Worm (Caenorhabditis elegans): Measurements from ENCODE around the gene F13H10.3.

DNA sequence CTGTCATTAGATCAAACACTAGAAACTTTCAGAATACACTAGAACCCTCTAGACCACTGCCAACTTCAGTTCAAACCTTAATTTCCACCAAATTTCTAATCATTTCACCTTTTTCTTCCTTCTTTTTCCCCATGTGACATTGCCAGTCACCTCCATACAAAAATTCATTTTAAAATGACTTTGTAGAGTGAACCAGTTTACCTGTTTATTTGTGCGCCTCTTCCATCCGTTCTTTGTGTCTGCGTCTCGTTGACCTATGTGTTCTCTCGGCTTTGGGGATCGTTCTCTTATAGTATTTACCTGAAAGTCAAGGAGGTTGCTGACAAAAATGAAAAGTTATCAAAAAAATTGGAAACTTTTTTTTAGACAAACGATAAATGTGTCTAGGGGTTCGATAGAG lies 35.1 kb downstream of the F13H10.3 start:
- no peak for TF ChIP-seq ref-1 (GFP tag; conservative IDR thresholded peaks at IDR 0.05)
- no peak for TF ChIP-seq cog-1 (tag; optimal IDR thresholded peaks at IDR 0.05)
- TF ChIP-seq klf-2 (GFP tag; conservative IDR thresholded peaks at IDR 0.05): no peak
- TF ChIP-seq tab-1 (GFP tag; IDR thresholded peaks at IDR 0.05): no peak
- no peak for TF ChIP-seq ztf-23 (GFP tag; IDR thresholded peaks at IDR 0.05)
- no peak for TF ChIP-seq ztf-29 (GFP tag; IDR thresholded peaks at IDR 0.05)
- TF ChIP-seq med-1 (GFP tag; optimal IDR thresholded peaks at IDR 0.05; ENCODE audit: insufficient read depth): no peak
- TF ChIP-seq T22C8.4 (GFP tag; IDR thresholded peaks at IDR 0.05): no peak

All from whole organism, midembryonic.